ENCODE assay signal across 5 fruit fly cellular contexts in the genomic region with DNA sequence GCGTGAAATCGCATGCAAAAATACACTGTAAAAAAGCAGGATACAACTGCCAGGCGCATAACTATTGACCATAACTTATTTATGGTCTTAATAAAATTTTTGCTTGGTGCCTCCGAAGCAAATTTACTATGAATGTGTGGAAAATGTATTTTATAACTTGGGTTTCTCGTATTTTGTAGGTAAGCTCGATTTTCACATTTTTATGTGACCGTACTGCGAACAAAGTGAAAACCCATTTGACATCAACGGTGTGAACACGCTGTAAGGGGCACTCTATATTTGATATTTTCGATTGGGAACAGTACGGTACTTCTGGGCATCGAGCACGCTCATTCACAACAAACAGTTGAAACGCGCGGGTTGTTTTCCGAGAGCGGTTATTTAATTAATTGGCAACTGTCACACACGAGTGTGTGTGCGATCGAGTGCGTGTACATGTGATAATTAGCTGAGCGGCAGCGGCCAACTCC.
TF ChIP-seq lines count a peak whose summit lies in the region.

A gene (minus strand): TSS at position 156 of the 470 bp plus-strand sequence.
A gene (plus strand): TSS at position 300 of the 470 bp plus-strand sequence.

- TF ChIP-seq CTCF in whole organism, embryonic (GFP tag; optimal IDR thresholded peaks at IDR 0.05; lab: Kevin White, UChicago), result peak; percentile 47

TF ChIP-seq in whole organism, adult, 20 proteins besides CTCF, POLR2A, EP300 and RAD21 (continues in another document):
- TF ChIP-seq Crg-1 (GFP tag; optimal IDR thresholded peaks at IDR 0.05; lab: Kevin White, UChicago) (peak; percentile 77), tj (GFP tag; optimal IDR thresholded peaks at IDR 0.05; lab: Kevin White, UChicago) (peak; percentile 82), bab1 (GFP tag; optimal IDR thresholded peaks at IDR 0.05; lab: Kevin White, UChicago) (peak; percentile 87), CG12768 (GFP tag; optimal IDR thresholded peaks at IDR 0.05; lab: Kevin White, UChicago) (peak; percentile 71), CG1620 (GFP tag; optimal IDR thresholded peaks at IDR 0.05; lab: Kevin White, UChicago) (peak; percentile 92), CG7101 (tag; optimal IDR thresholded peaks at IDR 0.05; lab: Kevin White, UChicago) (peak; percentile 79), Hr96 (GFP tag; optimal IDR thresholded peaks at IDR 0.05; lab: Kevin White, UChicago) (peak; percentile 90), pad (GFP tag; optimal IDR thresholded peaks at IDR 0.05; lab: Kevin White, UChicago) (peak; percentile 63), CG5204 (GFP tag; optimal IDR thresholded peaks at IDR 0.05; lab: Kevin White, UChicago) (peak; percentile 85), Mnt (GFP tag; optimal IDR thresholded peaks at IDR 0.05; lab: Kevin White, UChicago) (peak; percentile 93), kay (GFP tag; lab: Kevin White, UChicago; ENCODE audit: borderline replicate concordance) (no peak), CG14711 (tag; optimal IDR thresholded peaks at IDR 0.05; lab: Kevin White, UChicago) (peak; percentile 65), cic (GFP tag; optimal IDR thresholded peaks at IDR 0.05; lab: Kevin White, UChicago) (peak; percentile 71), ovo (GFP tag; optimal IDR thresholded peaks at IDR 0.05; lab: Kevin White, UChicago) (peak; percentile 91), CG7045 (GFP tag; optimal IDR thresholded peaks at IDR 0.05; lab: Kevin White, UChicago) (peak; percentile 72), CG11617 (GFP tag; optimal IDR thresholded peaks at IDR 0.05; lab: Kevin White, UChicago) (peak; percentile 84)

TF ChIP-seq in whole organism, embryonic, 481 proteins besides CTCF, POLR2A, EP300 and RAD21 (continues in another document):
- TF ChIP-seq p53 (GFP tag; optimal IDR thresholded peaks at IDR 0.05; lab: Kevin White, UChicago) (peak; percentile 91), org-1 (GFP tag; optimal IDR thresholded peaks at IDR 0.05; lab: Kevin White, UChicago) (peak; percentile 30), gem (tag; optimal IDR thresholded peaks at IDR 0.05; lab: Kevin White, UChicago) (peak; percentile 92), CG12769 (tag; optimal IDR thresholded peaks at IDR 0.05; lab: Kevin White, UChicago) (peak; percentile 86), vfl (GFP tag; optimal IDR thresholded peaks at IDR 0.05; lab: Kevin White, UChicago) (peak; percentile 62), tup (GFP tag; optimal IDR thresholded peaks at IDR 0.05; lab: Kevin White, UChicago) (peak; percentile 55), CG12391 (tag; optimal IDR thresholded peaks at IDR 0.05; lab: Kevin White, UChicago) (peak; percentile 91), CG13894 (tag; optimal IDR thresholded peaks at IDR 0.05; lab: Kevin White, UChicago) (peak; percentile 80), nom (GFP tag; optimal IDR thresholded peaks at IDR 0.05; lab: Kevin White, UChicago) (peak; percentile 75), z (GFP tag; IDR thresholded peaks at IDR 0.05; lab: Robert Waterston, UW) (peak; percentile 66; the same call in 1 of the 3 replicates), emc (GFP tag; optimal IDR thresholded peaks at IDR 0.05; lab: Kevin White, UChicago) (peak; percentile 84), Atf3 (GFP tag; optimal IDR thresholded peaks at IDR 0.05; lab: Kevin White, UChicago) (peak; percentile 89), stc (GFP tag; IDR thresholded peaks at IDR 0.05; lab: Robert Waterston, UW) (peak; percentile 62), oc (tag; optimal IDR thresholded peaks at IDR 0.05; lab: Kevin White, UChicago) (peak; percentile 68), ab (GFP tag; optimal IDR thresholded peaks at IDR 0.05; lab: Kevin White, UChicago) (peak; percentile 91), CG9437 (GFP tag; optimal IDR thresholded peaks at IDR 0.05; lab: Kevin White, UChicago) (peak; percentile 67), NFAT (GFP tag; IDR thresholded peaks at IDR 0.05; lab: Robert Waterston, UW) (peak; percentile 67)

TF ChIP-seq in whole organism, prepupa, 60 proteins besides CTCF, POLR2A, EP300 and RAD21 (continues in another document):
- TF ChIP-seq Smox (GFP tag; optimal IDR thresholded peaks at IDR 0.05; lab: Kevin White, UChicago), result peak; percentile 88
- TF ChIP-seq Hr38 (GFP tag; optimal IDR thresholded peaks at IDR 0.05; lab: Kevin White, UChicago), result peak; percentile 63
- TF ChIP-seq acj6 (GFP tag; optimal IDR thresholded peaks at IDR 0.05; lab: Kevin White, UChicago), result peak; percentile 86
- peak; percentile 93 for TF ChIP-seq cyc (GFP tag; optimal IDR thresholded peaks at IDR 0.05; lab: Kevin White, UChicago)
- TF ChIP-seq Hr39 (GFP tag; optimal IDR thresholded peaks at IDR 0.05; lab: Kevin White, UChicago), result peak; percentile 94
- 0 out of 3 replicates have a peak, but pooled peaks have one; percentile 27 for TF ChIP-seq CG8119 (GFP tag; IDR thresholded peaks at IDR 0.05; lab: Robert Waterston, UW)
- TF ChIP-seq CG1621 (tag; optimal IDR thresholded peaks at IDR 0.05; lab: Kevin White, UChicago), result peak; percentile 77
- peak; percentile 18; the same call in 1 of the 2 replicates for TF ChIP-seq CG11294 (GFP tag; IDR thresholded peaks at IDR 0.05; lab: Robert Waterston, UW)
- TF ChIP-seq CG31627 (GFP tag; optimal IDR thresholded peaks at IDR 0.05; lab: Kevin White, UChicago), result peak; percentile 95
- TF ChIP-seq Blimp-1 (GFP tag; optimal IDR thresholded peaks at IDR 0.05; lab: Kevin White, UChicago), result peak; percentile 6
- peak; percentile 81 for TF ChIP-seq CG3919 (GFP tag; optimal IDR thresholded peaks at IDR 0.05; lab: Kevin White, UChicago)
- peak; percentile 60 for TF ChIP-seq CG8632 (GFP tag; optimal IDR thresholded peaks at IDR 0.05; lab: Kevin White, UChicago)
- peak; percentile 73 for TF ChIP-seq CG7368 (GFP tag; optimal IDR thresholded peaks at IDR 0.05; lab: Kevin White, UChicago)
- peak; percentile 79 for TF ChIP-seq CG32006 (GFP tag; optimal IDR thresholded peaks at IDR 0.05; lab: Kevin White, UChicago)
- TF ChIP-seq Sox15 (GFP tag; optimal IDR thresholded peaks at IDR 0.05; lab: Kevin White, UChicago), result peak; percentile 91
- TF ChIP-seq fd59A (GFP tag; optimal IDR thresholded peaks at IDR 0.05; lab: Kevin White, UChicago), result peak; percentile 64
- peak; percentile 86 for TF ChIP-seq Met (GFP tag; optimal IDR thresholded peaks at IDR 0.05; lab: Kevin White, UChicago)

TF ChIP-seq in whole organism, pupa, 21 proteins besides CTCF, POLR2A, EP300 and RAD21 (continues in another document):
- TF ChIP-seq CG8159 (tag; optimal IDR thresholded peaks at IDR 0.05; lab: Kevin White, UChicago), result peak; percentile 84
- peak; percentile 21 for TF ChIP-seq gl (tag; optimal IDR thresholded peaks at IDR 0.05; lab: Kevin White, UChicago)
- TF ChIP-seq CG15710 (tag; optimal IDR thresholded peaks at IDR 0.05; lab: Kevin White, UChicago), result peak; percentile 80
- TF ChIP-seq CG17806 (tag; optimal IDR thresholded peaks at IDR 0.05; lab: Kevin White, UChicago), result peak; percentile 77
- TF ChIP-seq CG4496 (GFP tag; IDR thresholded peaks at IDR 0.05; lab: Robert Waterston, UW), result peak; percentile 90
- TF ChIP-seq Snoo (tag; optimal IDR thresholded peaks at IDR 0.05; lab: Kevin White, UChicago), result peak; percentile 71
- peak; percentile 18 for TF ChIP-seq EcR (GFP tag; optimal IDR thresholded peaks at IDR 0.05; lab: Kevin White, UChicago)
- no peak for TF ChIP-seq D1 (tag; optimal IDR thresholded peaks at IDR 0.05; lab: Kevin White, UChicago)
- peak; percentile 67; the same call in 1 of the 2 replicates for TF ChIP-seq CG10348 (GFP tag; IDR thresholded peaks at IDR 0.05; lab: Robert Waterston, UW)
- peak; percentile 65 for TF ChIP-seq CG34367 (tag; optimal IDR thresholded peaks at IDR 0.05; lab: Kevin White, UChicago)
- no peak for TF ChIP-seq Pif1A (GFP tag; optimal IDR thresholded peaks at IDR 0.05; lab: Kevin White, UChicago)
- TF ChIP-seq fd96Ca (GFP tag; IDR thresholded peaks at IDR 0.05; lab: Robert Waterston, UW), result peak; percentile 79
- TF ChIP-seq rn (GFP tag; IDR thresholded peaks at IDR 0.05; lab: Robert Waterston, UW), result peak; percentile 85
- no peak for TF ChIP-seq CG12605 (GFP tag; IDR thresholded peaks at IDR 0.05; lab: Robert Waterston, UW)
- peak; percentile 80 for TF ChIP-seq Ets98B (GFP tag; IDR thresholded peaks at IDR 0.05; lab: Robert Waterston, UW)
- TF ChIP-seq CG13204 (GFP tag; optimal IDR thresholded peaks at IDR 0.05; lab: Kevin White, UChicago), result peak; percentile 39
- peak; percentile 62; the same call in 1 of the 2 replicates for TF ChIP-seq CG32121 (GFP tag; IDR thresholded peaks at IDR 0.05; lab: Robert Waterston, UW)
- peak; percentile 70 for TF ChIP-seq CG8301 (tag; optimal IDR thresholded peaks at IDR 0.05; lab: Kevin White, UChicago)
- peak; percentile 72 for TF ChIP-seq CG14655 (GFP tag; optimal IDR thresholded peaks at IDR 0.05; lab: Kevin White, UChicago)

TF ChIP-seq in whole organism, wandering third instar larva, 38 proteins besides CTCF, POLR2A, EP300 and RAD21 (continues in another document):
- TF ChIP-seq fru (GFP tag; optimal IDR thresholded peaks at IDR 0.05; lab: Kevin White, UChicago) (peak; percentile 85), tai (GFP tag; optimal IDR thresholded peaks at IDR 0.05; lab: Kevin White, UChicago) (no peak), ey (GFP tag; optimal IDR thresholded peaks at IDR 0.05; lab: Kevin White, UChicago) (peak; percentile 87), sv (GFP tag; optimal IDR thresholded peaks at IDR 0.05; lab: Kevin White, UChicago) (peak; percentile 86), CG32264 (GFP tag; optimal IDR thresholded peaks at IDR 0.05; lab: Kevin White, UChicago) (peak; percentile 8), dmrt93B (GFP tag; optimal IDR thresholded peaks at IDR 0.05; lab: Kevin White, UChicago) (peak; percentile 84), CG9705 (GFP tag; optimal IDR thresholded peaks at IDR 0.05; lab: Kevin White, UChicago) (peak; percentile 84), woc (GFP tag; optimal IDR thresholded peaks at IDR 0.05; lab: Kevin White, UChicago) (peak; percentile 91), CrebA (GFP tag; optimal IDR thresholded peaks at IDR 0.05; lab: Kevin White, UChicago; ENCODE audit: borderline replicate concordance) (no peak), rgr (GFP tag; optimal IDR thresholded peaks at IDR 0.05; lab: Kevin White, UChicago) (peak; percentile 86), dsf (GFP tag; optimal IDR thresholded peaks at IDR 0.05; lab: Kevin White, UChicago; ENCODE audit: borderline replicate concordance) (no peak), Myc (optimal IDR thresholded peaks at IDR 0.05; lab: Kevin White, UChicago) (peak; percentile 41), HLH106 (tag; optimal IDR thresholded peaks at IDR 0.05; lab: Kevin White, UChicago) (peak; percentile 87), Hr83 (GFP tag; optimal IDR thresholded peaks at IDR 0.05; lab: Kevin White, UChicago; ENCODE audit: poor library complexity, severe bottlenecking) (peak; percentile 84), jim (GFP tag; optimal IDR thresholded peaks at IDR 0.05; lab: Kevin White, UChicago) (no peak), Hr78 (GFP tag; optimal IDR thresholded peaks at IDR 0.05; lab: Kevin White, UChicago) (peak; percentile 50), Dif (GFP tag; optimal IDR thresholded peaks at IDR 0.05; lab: Kevin White, UChicago; ENCODE audit: partially characterized antibody) (peak; percentile 76), OdsH (GFP tag; optimal IDR thresholded peaks at IDR 0.05; lab: Kevin White, UChicago) (peak; percentile 80), dl (GFP tag; optimal IDR thresholded peaks at IDR 0.05; lab: Kevin White, UChicago; ENCODE audit: insufficient read depth in 1 of 2, partially characterized antibody in 2 of 2) (no peak), N (GFP tag; optimal IDR thresholded peaks at IDR 0.05; lab: Kevin White, UChicago) (peak; percentile 73)
